Worm (Caenorhabditis elegans) whole organism, young adult: Measurements from ENCODE around the gene ZK377.15.

Experiments used
- C06A6.2 ChIP-seq: fragments of 200-800 bp; sonication (Bioruptor generic); conservative IDR thresholded peaks from 2 replicates; pipeline ENCODE4 v1.3.6; 2022; ENCODE audit warnings: missing genetic modification characterization, missing compliant biosample characterization
- F49E8.2 ChIP-seq: sonication (generic microtip); optimal IDR thresholded peaks from 3 replicates; lab custom pipeline; 2017; ENCODE audit warnings: missing genetic modification characterization, mild to moderate bottlenecking, missing compliant biosample characterization, antibody characterized with exemption, moderate library complexity; ENCODE audit not compliant: insufficient read depth
- ZK185.1 ChIP-seq: sonication (generic microtip); optimal IDR thresholded peaks from 2 replicates; lab custom pipeline; 2016; ENCODE audit warnings: mild to moderate bottlenecking, missing genetic modification characterization, missing compliant biosample characterization; ENCODE audit not compliant: poor library complexity, severe bottlenecking
- aptf-3 ChIP-seq: fragments of 200-800 bp; sonication (Bioruptor generic); IDR thresholded peaks from 2 replicates; pipeline ENCODE4 v1.3.6; 2022; ENCODE audit warnings: missing genetic modification characterization, missing compliant biosample characterization
- dpl-1 ChIP-seq: fragments of 150-350 bp; optimal IDR thresholded peaks from 2 replicates; lab custom pipeline; 2014; ENCODE audit warnings: missing biosample characterization, missing genetic modification reagents, missing genetic modification characterization
- egrh-3 ChIP-seq: fragments of 200-800 bp; sonication (Bioruptor generic); IDR thresholded peaks from 2 replicates; pipeline ENCODE4 v1.3.6; 2022; ENCODE audit warnings: missing genetic modification reagents, missing genetic modification characterization, missing compliant biosample characterization
- ekl-4 ChIP-seq: fragments of 200-800 bp; sonication (Bioruptor generic); IDR thresholded peaks from 2 replicates; pipeline ENCODE4 v1.3.6; 2022; ENCODE audit warnings: missing genetic modification reagents, missing genetic modification characterization, missing compliant biosample characterization
- him-1 ChIP-seq: sonication (generic microtip); optimal IDR thresholded peaks from 2 replicates; lab custom pipeline; 2016; ENCODE audit warnings: missing genotype, missing genetic modification reagents, missing genetic modification characterization, missing compliant biosample characterization
- hmg-1.2 ChIP-seq: fragments of 200-800 bp; sonication (Bioruptor generic); IDR thresholded peaks from 2 replicates; pipeline ENCODE4 v1.3.6; 2022; ENCODE audit warnings: missing genetic modification reagents, missing genetic modification characterization, missing compliant biosample characterization
- lsl-1 ChIP-seq: fragments of 200-800 bp; sonication (Bioruptor generic); optimal IDR thresholded peaks from 2 replicates; lab custom pipeline; 2018; ENCODE audit warnings: mild to moderate bottlenecking, missing genetic modification characterization, moderate library complexity, missing compliant biosample characterization
- mxl-1 ChIP-seq: sonication (generic microtip); optimal IDR thresholded peaks from 2 replicates; lab custom pipeline; 2016; ENCODE audit warnings: missing genetic modification characterization, missing compliant biosample characterization
- nhr-90 ChIP-seq: sonication (generic microtip); optimal IDR thresholded peaks from 2 replicates; lab custom pipeline; 2016; ENCODE audit warnings: missing genotype, mild to moderate bottlenecking, missing genetic modification characterization, missing compliant biosample characterization
- sdz-38 ChIP-seq: sonication (generic microtip); optimal IDR thresholded peaks from 2 replicates; lab custom pipeline; 2016; ENCODE audit warnings: missing genotype, missing genetic modification characterization, missing compliant biosample characterization
- snpc-4 ChIP-seq, 5 experiments: fragments of 150-350 bp in 1 of 5; sonication (generic microtip) in 4 of 5; optimal IDR thresholded peaks; 2 replicates each; lab custom pipeline; 2014 to 2018; ENCODE audit warnings: missing genetic modification characterization in 5 of 5, missing biosample characterization in 3 of 5, antibody characterized with exemption in 2 of 5, mild to moderate bottlenecking in 2 of 5, missing compliant biosample characterization in 2 of 5, missing genotype in 2 of 5, moderate library complexity in 2 of 5, missing genetic modification reagents in 1 of 5

DNA sequence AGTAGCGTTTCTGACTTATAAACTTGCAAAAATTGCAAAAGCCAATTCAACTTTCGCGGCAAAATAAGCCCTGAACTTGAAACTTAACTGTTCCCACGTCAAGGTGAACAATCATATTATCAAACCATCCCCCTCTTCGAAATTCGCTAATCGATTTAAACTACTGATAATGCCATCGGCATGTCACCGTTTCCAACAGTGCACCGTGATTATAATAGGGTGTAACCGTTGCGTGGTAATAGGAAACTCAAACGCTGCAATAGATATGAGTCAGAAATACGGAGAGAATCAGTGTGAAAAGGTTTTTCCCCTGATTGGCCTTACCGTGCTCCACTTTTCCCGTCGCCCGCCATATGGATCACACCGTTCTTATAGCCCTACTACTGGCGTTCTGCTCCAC, 35.2 kb upstream of the ZK377.15 start:
- TF ChIP-seq mxl-1 (tag; lab: Kevin White, UChicago) (no peak), C06A6.2 (GFP tag; lab: Robert Waterston, UW) (no peak), snpc-4 (GFP tag; optimal IDR thresholded peaks at IDR 0.05; lab: Kevin White, UChicago) (no peak), snpc-4 (tag; optimal IDR thresholded peaks at IDR 0.05; lab: Kevin White, UChicago) (no peak), nhr-90 (tag; lab: Kevin White, UChicago) (no peak), ekl-4 (GFP tag; lab: Robert Waterston, UW) (no peak), lsl-1 (GFP tag; lab: Kevin White, UChicago) (no peak), him-1 (no peak), dpl-1 (GFP tag; lab: Kevin White, UChicago) (no peak), sdz-38 (tag; lab: Kevin White, UChicago) (no peak), ZK185.1 (no peak), aptf-3 (no peak), hmg-1.2 (GFP tag; lab: Robert Waterston, UW) (no peak), F49E8.2 (tag; lab: Kevin White, UChicago) (no peak), egrh-3 (GFP tag; lab: Robert Waterston, UW) (no peak)
